Worm (Caenorhabditis elegans) whole organism, L4 larva: ENCODE results near the gene C28C12.12.
"Not testable (repeated sequence)": the region's sequence is repeated elsewhere in the genome, so short reads cannot be mapped to it uniquely, and the experiment has no call there.

Experiments
- F26F4.8 ChIP-seq: fragments of 200-800 bp; sonication (Bioruptor generic); conservative IDR thresholded peaks from 2 replicates; pipeline ENCODE4 v1.3.6; 2022; ENCODE audit warnings: missing genetic modification characterization, missing compliant biosample characterization
- F44E2.7 ChIP-seq: fragments of 200-800 bp; sonication (Bioruptor generic); IDR thresholded peaks from 2 replicates; pipeline ENCODE4 v2.1.2; 2022; ENCODE audit warnings: missing genetic modification characterization, missing compliant biosample characterization
- T26A8.4 ChIP-seq: fragments of 200-800 bp; sonication (Bioruptor generic); IDR thresholded peaks from 2 replicates; pipeline ENCODE4 v1.3.6; 2022; ENCODE audit warnings: missing genetic modification characterization, missing compliant biosample characterization
- Y105C5A.15 ChIP-seq: fragments of 200-800 bp; sonication (Bioruptor generic); IDR thresholded peaks from 2 replicates; pipeline ENCODE4 v1.3.6; 2022; ENCODE audit warnings: missing genetic modification characterization, missing compliant biosample characterization
- aha-1 ChIP-seq: fragments of 150-350 bp; peaks from one replicate; lab custom pipeline; 2014; ENCODE audit warnings: missing biosample characterization, missing genetic modification characterization
- ceh-32 ChIP-seq: sonication (generic microtip); optimal IDR thresholded peaks from 2 replicates; lab custom pipeline; 2016; ENCODE audit warnings: mild to moderate bottlenecking, missing genetic modification characterization, missing compliant biosample characterization; ENCODE audit not compliant: poor library complexity
- ceh-62 ChIP-seq: sonication (generic microtip); optimal IDR thresholded peaks from 2 replicates; lab custom pipeline; 2017; ENCODE audit warnings: missing biosample characterization, missing genetic modification characterization
- ceh-82 ChIP-seq: sonication (generic microtip); optimal IDR thresholded peaks from 2 replicates; lab custom pipeline; 2017; ENCODE audit warnings: missing biosample characterization, missing genetic modification characterization
- dmd-6 ChIP-seq: fragments of 200-800 bp; sonication (Bioruptor generic); IDR thresholded peaks from 2 replicates; pipeline ENCODE4 v1.3.6; 2022; ENCODE audit warnings: missing genetic modification reagents, missing genetic modification characterization, missing compliant biosample characterization
- dpl-1 ChIP-seq: fragments of 150-350 bp; optimal IDR thresholded peaks from 2 replicates; lab custom pipeline; 2014; ENCODE audit warnings: missing biosample characterization, missing genetic modification reagents, missing genetic modification characterization
- dve-1 ChIP-seq: sonication (generic microtip); optimal IDR thresholded peaks from 2 replicates; lab custom pipeline; 2017; ENCODE audit warnings: antibody characterized with exemption, mild to moderate bottlenecking, missing genetic modification characterization, missing compliant biosample characterization; ENCODE audit not compliant: insufficient read depth
- egl-43 ChIP-seq: fragments of 200-800 bp; sonication (Bioruptor generic); IDR thresholded peaks from 2 replicates; pipeline ENCODE4 v1.3.6; 2022; ENCODE audit warnings: missing genetic modification reagents, missing genetic modification characterization, missing compliant biosample characterization
- hif-1 ChIP-seq, 2 experiments: sonication (generic microtip); optimal IDR thresholded peaks; 2 replicates each; lab custom pipeline; 2016 to 2017; ENCODE audit warnings: missing compliant biosample characterization in 2 of 2, missing genetic modification characterization in 2 of 2, missing genetic modification reagents in 2 of 2, missing genotype in 2 of 2, mild to moderate bottlenecking in 1 of 2
- hlh-30 ChIP-seq: sonication (generic microtip); optimal IDR thresholded peaks from 2 replicates; lab custom pipeline; 2017; ENCODE audit warnings: antibody characterized with exemption, mild to moderate bottlenecking, missing genetic modification characterization, missing compliant biosample characterization; ENCODE audit not compliant: insufficient read depth
- lim-7 ChIP-seq: fragments of 200-800 bp; sonication (Bioruptor generic); IDR thresholded peaks from 2 replicates; pipeline ENCODE4 v1.3.6; 2022; ENCODE audit warnings: missing genetic modification characterization, missing compliant biosample characterization
- lin-1 ChIP-seq: fragments of 200-800 bp; sonication (Bioruptor generic); IDR thresholded peaks from 2 replicates; pipeline ENCODE4 v1.3.6; 2022; ENCODE audit warnings: missing genetic modification reagents, missing genetic modification characterization, missing compliant biosample characterization
- lin-39 ChIP-seq: fragments of 150-350 bp; optimal IDR thresholded peaks from 2 replicates; lab custom pipeline; 2014; ENCODE audit warnings: missing biosample characterization, missing genetic modification reagents, missing genetic modification characterization
- lsy-2 ChIP-seq, 2 experiments: fragments of 150-350 bp in 1 of 2; sonication (generic microtip) in 1 of 2; optimal IDR thresholded peaks; 2 replicates each; lab custom pipeline; 2014 to 2017; ENCODE audit warnings: missing biosample characterization in 2 of 2, missing genetic modification characterization in 2 of 2
- mdl-1 ChIP-seq, 2 experiments: fragments of 150-350 bp in 1 of 2; sonication (generic microtip) in 1 of 2; optimal IDR thresholded peaks; 2 replicates each; lab custom pipeline; 2014 to 2017; ENCODE audit warnings: missing biosample characterization in 2 of 2, missing genetic modification characterization in 2 of 2
- mdt-29 ChIP-seq: fragments of 200-800 bp; sonication (Bioruptor generic); IDR thresholded peaks from 2 replicates; pipeline ENCODE4 v1.3.6; 2022; ENCODE audit warnings: missing genetic modification reagents, missing genetic modification characterization, missing compliant biosample characterization
- nhr-28 ChIP-seq: fragments of 150-350 bp; optimal IDR thresholded peaks from 2 replicates; lab custom pipeline; 2014; ENCODE audit warnings: missing biosample characterization, missing genetic modification characterization
- nhr-41 ChIP-seq: fragments of 200-800 bp; sonication (Bioruptor generic); IDR thresholded peaks from 2 replicates; pipeline ENCODE4 v1.3.6; 2022; ENCODE audit warnings: missing genetic modification reagents, missing genetic modification characterization, missing compliant biosample characterization
- pha-4 ChIP-seq, 2 experiments: fragments of 150-350 bp in 1 of 2; fragments of 200-800 bp in 1 of 2; sonication (Bioruptor generic) in 1 of 2; IDR thresholded peaks in 1 of 2; optimal IDR thresholded peaks in 1 of 2; 2 replicates each; pipeline versions ENCODE4 v1.3.6 to Lab custom; 2014 to 2022; ENCODE audit warnings: missing genetic modification characterization in 2 of 2, missing genetic modification reagents in 2 of 2, missing biosample characterization in 1 of 2, missing compliant biosample characterization in 1 of 2
- php-3 ChIP-seq: fragments of 200-800 bp; sonication (Bioruptor generic); IDR thresholded peaks from 2 replicates; pipeline ENCODE4 v1.3.6; 2022; ENCODE audit warnings: missing genetic modification reagents, missing genetic modification characterization, missing compliant biosample characterization
- skn-1 ChIP-seq: fragments of 150-350 bp; optimal IDR thresholded peaks from 2 replicates; lab custom pipeline; 2014; ENCODE audit warnings: missing biosample characterization, missing genetic modification characterization
- snpc-1.2 ChIP-seq: fragments of 200-800 bp; sonication (Bioruptor generic); IDR thresholded peaks from 2 replicates; pipeline ENCODE4 v1.3.6; 2022; ENCODE audit warnings: missing genetic modification reagents, missing genetic modification characterization, missing compliant biosample characterization
- unc-62 ChIP-seq, 3 experiments: fragments of 150-350 bp in 1 of 3; sonication (generic microtip); optimal IDR thresholded peaks in 2 of 3; peaks in 1 of 3; 1 replicate in 1 of 3; 2 replicates in 2 of 3; lab custom pipeline; 2014 to 2017; ENCODE audit warnings: missing biosample characterization in 3 of 3, missing genetic modification characterization in 3 of 3, missing genetic modification reagents in 3 of 3, missing genotype in 1 of 3
- vab-7 ChIP-seq: fragments of 200-800 bp; sonication (Bioruptor generic); IDR thresholded peaks from 2 replicates; pipeline ENCODE4 v1.3.6; 2022; ENCODE audit warnings: missing genetic modification reagents, missing genetic modification characterization, missing compliant biosample characterization
- zip-2 ChIP-seq: fragments of 150-350 bp; optimal IDR thresholded peaks from 2 replicates; lab custom pipeline; 2014; ENCODE audit warnings: missing biosample characterization, missing genetic modification characterization
- ztf-7 ChIP-seq: fragments of 150-350 bp; optimal IDR thresholded peaks from 2 replicates; lab custom pipeline; 2014; ENCODE audit warnings: missing biosample characterization, missing genetic modification characterization

Gene C28C12.12

ce11 chrIV:8473756-8474155, 22.4 kb downstream of the C28C12.12 start, which contains the start of gene C28C12.11:
Gene C28C12.11 (plus strand): TSS chrIV:8474056.
- TF ChIP-seq unc-62 (GFP tag; optimal IDR thresholded peaks at IDR 0.05 in 1 of 2; lab: Kevin White, UChicago) = peak in 1 of 2 experiments; percentile 70
- no peak for TF ChIP-seq unc-62 (tag; optimal IDR thresholded peaks at IDR 0.05; lab: Kevin White, UChicago)
- no peak for TF ChIP-seq skn-1
- TF ChIP-seq egl-43 = no peak
- TF ChIP-seq aha-1 (tag; lab: Kevin White, UChicago) = peak; percentile 4
- TF ChIP-seq ceh-62 (tag; lab: Kevin White, UChicago) = no peak
- no peak for TF ChIP-seq ceh-82 (tag; lab: Kevin White, UChicago)
- TF ChIP-seq nhr-28 (tag; lab: Kevin White, UChicago) = no peak
- TF ChIP-seq, all 104 proteins: peak for 2

- no peak for TF ChIP-seq hif-1 (tag; optimal IDR thresholded peaks at IDR 0.05; lab: Kevin White, UChicago)
- TF ChIP-seq ceh-32 (tag; lab: Kevin White, UChicago) = no peak
- TF ChIP-seq dve-1 (tag; lab: Kevin White, UChicago) = no peak
- TF ChIP-seq ceh-82 (tag; lab: Kevin White, UChicago) = no peak
- TF ChIP-seq mdl-1 (tag; optimal IDR thresholded peaks at IDR 0.05; lab: Kevin White, UChicago) = no peak
- TF ChIP-seq zip-2 = no peak
- no peak for TF ChIP-seq nhr-41
- no peak for TF ChIP-seq lsy-2 (tag; optimal IDR thresholded peaks at IDR 0.05; lab: Kevin White, UChicago)
- TF ChIP-seq T26A8.4 = no peak
- TF ChIP-seq ztf-7 = no peak
Measured at ce11 chrIV:8472493-8472892, 23.7 kb downstream of the C28C12.12 start, which contains the start of gene oat-1. Gene oat-1 (minus strand): TSS chrIV:8472593.

- TF ChIP-seq mdt-29 (GFP tag; lab: Robert Waterston, UW) = peak; percentile 79
- 0 out of 2 replicates have a peak, but pooled peaks have one; percentile 42 for TF ChIP-seq lim-7
- TF ChIP-seq lin-1 (GFP tag; lab: Robert Waterston, UW) = 0 out of 2 replicates have a peak, but pooled peaks have one; percentile 8
- TF ChIP-seq F26F4.8 (GFP tag; lab: Robert Waterston, UW) = 0 out of 2 replicates have a peak, but pooled peaks have one; percentile 7
- TF ChIP-seq vab-7 (GFP tag; lab: Robert Waterston, UW) = peak; percentile 46; the same call in 1 of the 2 replicates
- peak; percentile 73; the same call in 1 of the 2 replicates for TF ChIP-seq Y105C5A.15 (GFP tag; lab: Robert Waterston, UW)
- TF ChIP-seq pha-4 (GFP tag; IDR thresholded peaks at IDR 0.05; lab: Robert Waterston, UW) = 0 out of 2 replicates have a peak, but pooled peaks have one; percentile 6
- TF ChIP-seq pha-4 (tag; optimal IDR thresholded peaks at IDR 0.05; lab: Kevin White, UChicago) = not testable (repeated sequence)
- TF ChIP-seq, all 104 proteins: peak for 7; not testable (repeated sequence) for 97
Measured at ce11 chrIV:8468729-8469340, 27.3 kb downstream of the C28C12.12 start.

ce11 chrIV:8467343-8467742, 28.8 kb downstream of the C28C12.12 start:
- TF ChIP-seq snpc-1.2 (GFP tag; lab: Robert Waterston, UW) = 0 out of 2 replicates have a peak, but pooled peaks have one; percentile 27

DNA sequence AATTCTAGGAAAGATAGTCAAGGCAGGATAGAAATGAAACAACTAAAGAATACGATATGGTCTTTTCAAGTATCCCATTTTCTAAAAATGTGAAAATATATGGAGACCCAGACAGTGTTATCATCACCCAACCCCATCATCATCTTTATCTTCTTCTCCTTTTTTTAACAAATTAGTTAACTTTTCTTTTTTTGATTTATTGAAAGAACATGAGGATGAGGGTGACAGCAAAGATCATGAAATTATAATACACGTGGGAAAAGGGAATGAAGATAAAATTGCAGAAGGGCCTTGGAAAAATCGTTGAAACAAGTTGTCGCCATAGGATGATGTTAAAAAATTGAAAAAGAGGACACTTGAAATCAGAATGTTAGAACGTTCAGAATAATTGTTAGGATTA, 32.0 kb downstream of the C28C12.12 start:
- peak; percentile 40 for TF ChIP-seq nhr-28 (tag; lab: Kevin White, UChicago)
- no peak for TF ChIP-seq dpl-1
- peak; percentile 22 for TF ChIP-seq hlh-30 (tag; lab: Kevin White, UChicago)
- TF ChIP-seq lin-39 (tag; lab: Kevin White, UChicago) = no peak
- no peak for TF ChIP-seq F44E2.7
- no peak for TF ChIP-seq php-3 (GFP tag; lab: Robert Waterston, UW)
- TF ChIP-seq dmd-6 (GFP tag; lab: Robert Waterston, UW) = peak; percentile 19; the same call in 1 of the 2 replicates
- peak in 1 of 2 experiments; percentile 63 for TF ChIP-seq mdl-1 (tag; optimal IDR thresholded peaks at IDR 0.05; lab: Kevin White, UChicago)
